Fruit fly (Drosophila melanogaster): ENCODE measurements around the gene hemo.

Gene hemo

dm6 chr3R:18572845-18573490 lies 8.0 kb upstream of the hemo start, which contains the start of the genes CG7694 and fray:
TSS of gene CG7694 (plus strand) at chr3R:18573091.
TSS of gene fray (plus strand) at chr3R:18573091.
- TF ChIP-seq CG8301 (tag; optimal IDR thresholded peaks at IDR 0.05): no peak
- no peak for TF ChIP-seq Pif1A (GFP tag; optimal IDR thresholded peaks at IDR 0.05)
- no peak for TF ChIP-seq CG8159 (tag; optimal IDR thresholded peaks at IDR 0.05)
- no peak for TF ChIP-seq CG9948 (tag; optimal IDR thresholded peaks at IDR 0.05)
- no peak for TF ChIP-seq EcR (GFP tag; optimal IDR thresholded peaks at IDR 0.05)
- TF ChIP-seq CG12605 (GFP tag; IDR thresholded peaks at IDR 0.05): no peak
- TF ChIP-seq CG34367 (tag; optimal IDR thresholded peaks at IDR 0.05): no peak
- no peak for TF ChIP-seq CG32121 (GFP tag; IDR thresholded peaks at IDR 0.05)
- TF ChIP-seq CG17806 (tag; optimal IDR thresholded peaks at IDR 0.05): no peak
- TF ChIP-seq gl (tag; optimal IDR thresholded peaks at IDR 0.05): no peak
- TF ChIP-seq CG15710 (tag; optimal IDR thresholded peaks at IDR 0.05): no peak

DNA sequence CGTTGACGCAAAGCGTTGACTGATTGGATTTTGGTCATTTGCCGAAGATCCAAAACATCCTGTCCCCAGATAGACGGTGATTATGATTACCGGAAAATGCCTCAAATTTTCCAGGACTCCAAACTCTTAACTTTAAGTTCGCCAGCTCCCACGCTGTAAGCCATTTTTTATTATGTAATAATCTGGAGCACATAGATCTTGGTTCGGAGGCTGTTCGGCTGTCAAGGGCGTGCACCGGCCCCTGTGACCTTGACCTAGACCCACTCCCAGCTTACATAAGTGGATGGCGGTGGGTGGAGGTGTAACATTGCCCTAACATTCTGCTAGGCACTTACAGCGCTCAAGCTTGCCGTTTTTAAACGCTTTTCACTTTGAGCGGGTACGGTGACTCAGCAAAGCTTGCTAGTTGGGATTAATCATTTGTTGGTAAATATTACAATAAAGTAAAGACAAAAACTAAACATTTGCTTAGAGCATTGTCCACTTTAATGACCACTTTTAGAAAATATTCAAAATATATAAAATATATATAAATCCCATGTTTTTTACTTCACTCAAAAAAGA lies 7.3 kb upstream of the hemo start:
- TF ChIP-seq CG8159 (tag; optimal IDR thresholded peaks at IDR 0.05): no peak
- no peak for TF ChIP-seq Ets98B (GFP tag; IDR thresholded peaks at IDR 0.05)
- no peak for TF ChIP-seq CG10348 (GFP tag; IDR thresholded peaks at IDR 0.05)
- TF ChIP-seq Pif1B (GFP tag; optimal IDR thresholded peaks at IDR 0.05): no peak
- TF ChIP-seq Pif1A (GFP tag; optimal IDR thresholded peaks at IDR 0.05): no peak
- no peak for TF ChIP-seq CG8301 (tag; optimal IDR thresholded peaks at IDR 0.05)
- TF ChIP-seq CG4496 (GFP tag; IDR thresholded peaks at IDR 0.05): no peak
- no peak for TF ChIP-seq gl (tag; optimal IDR thresholded peaks at IDR 0.05)
- no peak for TF ChIP-seq CG9948 (tag; optimal IDR thresholded peaks at IDR 0.05)
- TF ChIP-seq D1 (tag; optimal IDR thresholded peaks at IDR 0.05): no peak
- no peak for TF ChIP-seq CG34367 (tag; optimal IDR thresholded peaks at IDR 0.05)

dm6 chr3R:18559569-18559968 lies 5.4 kb downstream of the hemo start, which contains the start of gene CG7691:
TSS of gene CG7691 (plus strand) at chr3R:18559869.
- TF ChIP-seq CG13204 (GFP tag; optimal IDR thresholded peaks at IDR 0.05) (no peak), CG8301 (tag; optimal IDR thresholded peaks at IDR 0.05) (no peak), CG4496 (GFP tag; IDR thresholded peaks at IDR 0.05) (no peak), Snoo (tag; optimal IDR thresholded peaks at IDR 0.05) (no peak), CG12605 (GFP tag; IDR thresholded peaks at IDR 0.05) (no peak), CG17806 (tag; optimal IDR thresholded peaks at IDR 0.05) (no peak), rn (GFP tag; IDR thresholded peaks at IDR 0.05) (no peak)

- TF ChIP-seq EcR (GFP tag; optimal IDR thresholded peaks at IDR 0.05) (no peak), CG8301 (tag; optimal IDR thresholded peaks at IDR 0.05) (no peak)
Observed at dm6 chr3R:18548787-18549186, 16.2 kb downstream of the hemo start.

DNA sequence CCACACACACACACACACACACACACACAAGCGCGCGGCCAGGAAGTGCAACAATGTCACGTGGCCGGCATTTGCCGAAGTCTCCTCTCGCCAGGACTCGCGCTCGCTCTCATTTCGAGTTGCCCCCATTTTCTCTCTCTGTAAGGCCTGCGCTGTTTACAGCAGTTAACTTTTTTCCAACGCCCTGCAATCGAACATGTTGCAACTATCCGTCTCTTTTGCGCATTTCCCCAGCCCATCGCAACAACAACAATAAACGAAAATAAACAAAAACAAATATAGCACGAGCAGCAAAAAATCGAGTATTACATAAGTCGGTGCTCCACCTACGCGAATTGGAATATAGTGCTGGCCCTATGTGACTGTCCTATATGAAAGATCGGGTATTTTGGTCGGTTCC lies 18.0 kb downstream of the hemo start:
- no peak for TF ChIP-seq gl (tag; optimal IDR thresholded peaks at IDR 0.05)
- TF ChIP-seq Snoo (tag; optimal IDR thresholded peaks at IDR 0.05): no peak
- no peak for TF ChIP-seq EcR (GFP tag; optimal IDR thresholded peaks at IDR 0.05)
- no peak for TF ChIP-seq CG12605 (GFP tag; IDR thresholded peaks at IDR 0.05)
- no peak for TF ChIP-seq Pif1B (GFP tag; optimal IDR thresholded peaks at IDR 0.05)
- TF ChIP-seq CG10348 (GFP tag; IDR thresholded peaks at IDR 0.05): no peak
- no peak for TF ChIP-seq CG8159 (tag; optimal IDR thresholded peaks at IDR 0.05)
- no peak for TF ChIP-seq CG8301 (tag; optimal IDR thresholded peaks at IDR 0.05)
- TF ChIP-seq Ets98B (GFP tag; IDR thresholded peaks at IDR 0.05): no peak
- TF ChIP-seq CG34367 (tag; optimal IDR thresholded peaks at IDR 0.05): no peak
- no peak for TF ChIP-seq CG15710 (tag; optimal IDR thresholded peaks at IDR 0.05)
- no peak for TF ChIP-seq CG9948 (tag; optimal IDR thresholded peaks at IDR 0.05)
- TF ChIP-seq CG13204 (GFP tag; optimal IDR thresholded peaks at IDR 0.05): no peak
- TF ChIP-seq rn (GFP tag; IDR thresholded peaks at IDR 0.05): no peak
- TF ChIP-seq CG14655 (GFP tag; optimal IDR thresholded peaks at IDR 0.05): no peak
- TF ChIP-seq Pif1A (GFP tag; optimal IDR thresholded peaks at IDR 0.05): no peak
- no peak for TF ChIP-seq CG32121 (GFP tag; IDR thresholded peaks at IDR 0.05)
- TF ChIP-seq CG4496 (GFP tag; IDR thresholded peaks at IDR 0.05): no peak
- no peak for TF ChIP-seq CG17806 (tag; optimal IDR thresholded peaks at IDR 0.05)

DNA sequence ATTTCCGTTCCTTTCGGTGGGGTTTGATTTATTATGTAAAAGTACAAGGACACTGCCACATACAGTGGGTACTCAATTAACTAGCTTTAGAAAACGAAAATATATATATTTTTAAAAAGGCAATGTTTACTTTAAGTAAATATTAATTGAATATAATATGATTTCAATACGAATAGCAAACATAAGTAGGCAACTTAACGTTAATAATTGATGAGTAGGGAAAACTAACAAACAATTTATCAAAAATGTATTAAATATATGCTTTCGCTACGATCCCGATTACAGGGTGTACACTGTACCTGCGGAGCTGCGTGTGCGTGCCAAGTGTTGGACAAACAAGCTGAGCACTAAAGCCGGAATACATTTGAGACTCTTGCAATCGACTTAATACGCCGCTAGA lies 18.8 kb downstream of the hemo start:
- no peak for TF ChIP-seq CG8159 (tag; optimal IDR thresholded peaks at IDR 0.05)
- no peak for TF ChIP-seq CG12605 (GFP tag; IDR thresholded peaks at IDR 0.05)
- no peak for TF ChIP-seq CG9948 (tag; optimal IDR thresholded peaks at IDR 0.05)
- TF ChIP-seq Pif1B (GFP tag; optimal IDR thresholded peaks at IDR 0.05): no peak
- TF ChIP-seq CG14655 (GFP tag; optimal IDR thresholded peaks at IDR 0.05): no peak
- TF ChIP-seq fd96Ca (GFP tag; IDR thresholded peaks at IDR 0.05): no peak
- no peak for TF ChIP-seq D1 (tag; optimal IDR thresholded peaks at IDR 0.05)
- no peak for TF ChIP-seq CG10348 (GFP tag; IDR thresholded peaks at IDR 0.05)
- TF ChIP-seq CG4496 (GFP tag; IDR thresholded peaks at IDR 0.05): no peak

dm6 chr3R:18545486-18545885 lies 19.5 kb downstream of the hemo start, which contains the start of gene fru:
TSS of gene fru (minus strand) at chr3R:18545586.
- TF ChIP-seq CG13204 (GFP tag; optimal IDR thresholded peaks at IDR 0.05) (no peak), gl (tag; optimal IDR thresholded peaks at IDR 0.05) (no peak), D1 (tag; optimal IDR thresholded peaks at IDR 0.05) (no peak), Snoo (tag; optimal IDR thresholded peaks at IDR 0.05) (no peak), CG10348 (GFP tag; IDR thresholded peaks at IDR 0.05) (no peak), CG32121 (GFP tag; IDR thresholded peaks at IDR 0.05) (no peak), rn (GFP tag; IDR thresholded peaks at IDR 0.05) (no peak)
